Worm (Caenorhabditis elegans) whole organism, L3 larva: Measurements from ENCODE around the gene srlf-4.

Source experiments
- hmg-11 ChIP-seq: sonication (generic microtip); optimal IDR thresholded peaks from 2 replicates; lab custom pipeline; 2016; ENCODE audit warnings: missing genetic modification characterization, missing compliant biosample characterization
- pha-4 ChIP-seq: fragments of 150-350 bp; optimal IDR thresholded peaks from 2 replicates; lab custom pipeline; 2014; ENCODE audit warnings: missing biosample characterization, missing genetic modification reagents, missing genetic modification characterization
- pqm-1 ChIP-seq: fragments of 150-350 bp; optimal IDR thresholded peaks from 2 replicates; lab custom pipeline; 2017; ENCODE audit warnings: missing biosample characterization, missing genetic modification characterization, inconsistent platforms

- TF ChIP-seq pqm-1 = no peak
- no peak for TF ChIP-seq pha-4 (tag; lab: Kevin White, UChicago)
- TF ChIP-seq hmg-11 (tag; lab: Kevin White, UChicago) = no peak
Measured at ce11 chrIV:12971994-12972520, 47.8 kb upstream of the srlf-4 start.
